Fruit fly (Drosophila melanogaster): Measurements from ENCODE around the gene CG18170.

- TF ChIP-seq CG8478 (optimal IDR thresholded peaks at IDR 0.05) = no peak
- TF ChIP-seq CTCF (optimal IDR thresholded peaks at IDR 0.05) = no peak
Observed at dm6 chr3L:1644920-1645567, 42.3 kb downstream of the CG18170 start, which contains the start of the genes alphaCOP and CG13919.
